Fruit fly (Drosophila melanogaster) whole organism, prepupa: ENCODE results near the gene CG7675.

Experiments
- CG1621 ChIP-seq: fragments of 200-800 bp; sonication (Bioruptor generic); optimal IDR thresholded peaks from 3 replicates; lab custom pipeline; 2018; ENCODE audit warnings: missing biosample characterization, mild to moderate bottlenecking, missing genetic modification characterization
- Smox ChIP-seq: fragments of 200-800 bp; sonication (Bioruptor generic); optimal IDR thresholded peaks from 3 replicates; lab custom pipeline; 2016; ENCODE audit warnings: missing biosample characterization, missing genetic modification characterization
- vri ChIP-seq: fragments of 200-800 bp; sonication (Bioruptor generic); optimal IDR thresholded peaks from 3 replicates; lab custom pipeline; 2016; ENCODE audit warnings: missing biosample characterization, mild to moderate bottlenecking, missing genetic modification characterization

- TF ChIP-seq CG1621 (tag; lab: Kevin White, UChicago) (no peak), Smox (GFP tag; lab: Kevin White, UChicago) (no peak), vri (GFP tag; lab: Kevin White, UChicago) (no peak)
Measured at dm6 chr3R:18361694-18362093, 19.3 kb downstream of the CG7675 start, which contains the start of gene hmw.
